Worm (Caenorhabditis elegans): Measurements from ENCODE around the gene cpg-18.

Gene cpg-18

ce11 chrIV:5734720-5735119 is at the start of gene cpg-18:
TSS of gene cpg-18 (plus strand) at chrIV:5735020.
- TF ChIP-seq lim-7 (GFP tag; IDR thresholded peaks at IDR 0.05), result no peak
- TF ChIP-seq cey-2 (tag; optimal IDR thresholded peaks at IDR 0.05; ENCODE audit: borderline replicate concordance, insufficient read depth), result no peak
- TF ChIP-seq nhr-42 (GFP tag; IDR thresholded peaks at IDR 0.05), result no peak
- TF ChIP-seq lsy-2 (tag; optimal IDR thresholded peaks at IDR 0.05), result no peak
- no peak for TF ChIP-seq lin-39 (tag; optimal IDR thresholded peaks at IDR 0.05)
- no peak for TF ChIP-seq jun-1 (tag; optimal IDR thresholded peaks at IDR 0.05)
- no peak for TF ChIP-seq zfp-3 (GFP tag; conservative IDR thresholded peaks at IDR 0.05)
- TF ChIP-seq D1046.2 (GFP tag; IDR thresholded peaks at IDR 0.05), result no peak
- no peak for TF ChIP-seq hlh-30 (tag; optimal IDR thresholded peaks at IDR 0.05; ENCODE audit: insufficient read depth)
- TF ChIP-seq lin-15B (tag; optimal IDR thresholded peaks at IDR 0.05), result no peak
- TF ChIP-seq T26A8.4 (GFP tag; IDR thresholded peaks at IDR 0.05), result no peak

ce11 chrIV:5690386-5691080 is 44.3 kb upstream of the cpg-18 start, which contains the start of gene C55C3.8:
TSS of gene C55C3.8 (plus strand) at chrIV:5691030.
- peak in 1 of 2 experiments; percentile 94 for TF ChIP-seq unc-62 (GFP tag; optimal IDR thresholded peaks at IDR 0.05 in 1 of 2)
- no peak for TF ChIP-seq unc-62 (tag; optimal IDR thresholded peaks at IDR 0.05)
- no peak for TF ChIP-seq D1046.2 (GFP tag; IDR thresholded peaks at IDR 0.05)

- TF ChIP-seq madf-5 (GFP tag; IDR thresholded peaks at IDR 0.05) (0 out of 4 replicates have a peak, but pooled peaks of 1 of the 2 experiments have one; percentile 5), tra-1 (GFP tag; IDR thresholded peaks at IDR 0.05) (0 out of 2 replicates have a peak, but pooled peaks have one; percentile 31), lim-7 (GFP tag; IDR thresholded peaks at IDR 0.05) (0 out of 2 replicates have a peak, but pooled peaks have one; percentile 53)
Measured at ce11 chrIV:5691189-5691588, 43.6 kb upstream of the cpg-18 start.

- TF ChIP-seq dmd-8 (GFP tag; IDR thresholded peaks at IDR 0.05), result no peak
- no peak for TF ChIP-seq F37D6.2 (tag; optimal IDR thresholded peaks at IDR 0.05)
- peak; percentile 10 for TF ChIP-seq nhr-25 (tag; optimal IDR thresholded peaks at IDR 0.05; ENCODE audit: borderline replicate concordance, insufficient read depth)
- no peak for TF ChIP-seq lin-15B (tag; optimal IDR thresholded peaks at IDR 0.05)
- peak in 1 of 2 experiments; percentile 85 for TF ChIP-seq unc-62 (GFP tag; optimal IDR thresholded peaks at IDR 0.05 in 1 of 2)
- no peak for TF ChIP-seq unc-62 (tag; optimal IDR thresholded peaks at IDR 0.05)
- no peak for TF ChIP-seq spr-3 (GFP tag; optimal IDR thresholded peaks at IDR 0.05)
- no peak for TF ChIP-seq madf-9 (GFP tag; conservative IDR thresholded peaks at IDR 0.05)
Measured at ce11 chrIV:5700372-5700771, 34.4 kb upstream of the cpg-18 start.

ce11 chrIV:5701646-5702045 is 33.2 kb upstream of the cpg-18 start:
- TF ChIP-seq nhr-25 (tag; optimal IDR thresholded peaks at IDR 0.05; ENCODE audit: borderline replicate concordance, insufficient read depth), result peak; percentile 17
- no peak for TF ChIP-seq egl-27 (tag; optimal IDR thresholded peaks at IDR 0.05)

- TF ChIP-seq T20F7.1 (GFP tag; optimal IDR thresholded peaks at IDR 0.05), result peak; percentile 10
- no peak for TF ChIP-seq mxl-2 (GFP tag; conservative IDR thresholded peaks at IDR 0.05)
- TF ChIP-seq nhr-77 (tag; optimal IDR thresholded peaks at IDR 0.05), result no peak
- TF ChIP-seq Y48G9A.11 (GFP tag; IDR thresholded peaks at IDR 0.05), result peak; percentile 94
- no peak for TF ChIP-seq daf-16 (GFP tag; optimal IDR thresholded peaks at IDR 0.05)
- TF ChIP-seq daf-16 (tag; optimal IDR thresholded peaks at IDR 0.05), result no peak
- no peak for TF ChIP-seq dmd-8 (GFP tag; IDR thresholded peaks at IDR 0.05)
Measured at ce11 chrIV:5703443-5703842, 31.4 kb upstream of the cpg-18 start, which contains the start of the genes C55C3.73 and perm-5. TSS of gene C55C3.73 (minus strand) at chrIV:5703451. TSS of gene perm-5 (minus strand) at chrIV:5703468.

ce11 chrIV:5703917-5704316 is 30.9 kb upstream of the cpg-18 start:
- TF ChIP-seq lin-38 (GFP tag; IDR thresholded peaks at IDR 0.05) (no peak), dmd-9 (GFP tag; IDR thresholded peaks at IDR 0.05) (no peak), mxl-2 (GFP tag; conservative IDR thresholded peaks at IDR 0.05) (no peak), ceh-44 (GFP tag; IDR thresholded peaks at IDR 0.05) (no peak), zip-2 (tag; optimal IDR thresholded peaks at IDR 0.05) (no peak), lir-3 (tag; optimal IDR thresholded peaks at IDR 0.05) (no peak), nhr-102 (tag; optimal IDR thresholded peaks at IDR 0.05) (no peak), ztf-7 (tag; optimal IDR thresholded peaks at IDR 0.05) (no peak), ceh-20 (GFP tag; IDR thresholded peaks at IDR 0.05) (no peak), zip-11 (GFP tag; IDR thresholded peaks at IDR 0.05) (no peak), nhr-77 (tag; optimal IDR thresholded peaks at IDR 0.05) (no peak), lin-13 (GFP tag; optimal IDR thresholded peaks at IDR 0.05) (no peak), attf-4 (tag; optimal IDR thresholded peaks at IDR 0.05) (no peak), lin-39 (tag; optimal IDR thresholded peaks at IDR 0.05) (no peak), nhr-25 (tag; optimal IDR thresholded peaks at IDR 0.05; ENCODE audit: borderline replicate concordance, insufficient read depth) (no peak), tra-1 (GFP tag; IDR thresholded peaks at IDR 0.05) (no peak)
